Fruit fly (Drosophila melanogaster): ENCODE data around the gene CG7888.
A peak's percentile ranks its signal among the peaks of the same experiment; 100 is the strongest.

CG7888 gene

dm6 chr3L:11053843-11054242, at the start of gene CG7888 (continued):
- no peak for TF ChIP-seq PHDP (tag; optimal IDR thresholded peaks at IDR 0.05)
- TF ChIP-seq lab (GFP tag; optimal IDR thresholded peaks at IDR 0.05), result no peak
- TF ChIP-seq so (GFP tag; IDR thresholded peaks at IDR 0.05), result no peak
- no peak for TF ChIP-seq bigmax (GFP tag; optimal IDR thresholded peaks at IDR 0.05)
- no peak for TF ChIP-seq E2f2 (GFP tag; IDR thresholded peaks at IDR 0.05)
- TF ChIP-seq fd3F (GFP tag; optimal IDR thresholded peaks at IDR 0.05), result no peak
- no peak for TF ChIP-seq dmrt11E (tag; optimal IDR thresholded peaks at IDR 0.05)
- TF ChIP-seq CG12769 (tag; optimal IDR thresholded peaks at IDR 0.05), result peak; percentile 3
- TF ChIP-seq pb (GFP tag; optimal IDR thresholded peaks at IDR 0.05), result no peak
- TF ChIP-seq Awh (GFP tag; IDR thresholded peaks at IDR 0.05), result no peak
- TF ChIP-seq dimm (GFP tag; IDR thresholded peaks at IDR 0.05), result no peak
- TF ChIP-seq CG11456 (GFP tag; IDR thresholded peaks at IDR 0.05), result 0 out of 3 replicates have a peak, but pooled peaks have one; percentile 31
- no peak for TF ChIP-seq nmo (GFP tag; optimal IDR thresholded peaks at IDR 0.05)
- TF ChIP-seq danr (GFP tag; IDR thresholded peaks at IDR 0.05), result no peak
- no peak for TF ChIP-seq CG6175 (GFP tag; IDR thresholded peaks at IDR 0.05)
- no peak for TF ChIP-seq B-H1 (GFP tag; IDR thresholded peaks at IDR 0.05)
- no peak for TF ChIP-seq mirr (GFP tag; optimal IDR thresholded peaks at IDR 0.05)
- no peak for TF ChIP-seq Rfx (GFP tag; IDR thresholded peaks at IDR 0.05)
- TF ChIP-seq fd64A (GFP tag; optimal IDR thresholded peaks at IDR 0.05), result no peak
- TF ChIP-seq CG18599 (GFP tag; optimal IDR thresholded peaks at IDR 0.05), result no peak
- no peak for TF ChIP-seq CG12155 (GFP tag; optimal IDR thresholded peaks at IDR 0.05)
- no peak for TF ChIP-seq Nf-YA (GFP tag; IDR thresholded peaks at IDR 0.05)
- TF ChIP-seq GATAe (GFP tag; conservative IDR thresholded peaks at IDR 0.05), result no peak
- no peak for TF ChIP-seq mld (GFP tag; IDR thresholded peaks at IDR 0.05; ENCODE audit: partially characterized antibody)
- no peak for TF ChIP-seq wdn (GFP tag; IDR thresholded peaks at IDR 0.05)
- no peak for TF ChIP-seq lilli (GFP tag; optimal IDR thresholded peaks at IDR 0.05)
- no peak for TF ChIP-seq mam (GFP tag; optimal IDR thresholded peaks at IDR 0.05)
- no peak for TF ChIP-seq Hsf (GFP tag; optimal IDR thresholded peaks at IDR 0.05)
- no peak for TF ChIP-seq amos (GFP tag; IDR thresholded peaks at IDR 0.05; ENCODE audit: partially characterized antibody)
- TF ChIP-seq CG2202 (tag; optimal IDR thresholded peaks at IDR 0.05), result no peak

dm6 chr3L:11004739-11005476, 48.9 kb upstream of the CG7888 start:
- TF ChIP-seq C15 (GFP tag; IDR thresholded peaks at IDR 0.05) (no peak), odd (GFP tag; optimal IDR thresholded peaks at IDR 0.05) (no peak), CG17359 (tag; optimal IDR thresholded peaks at IDR 0.05) (peak; percentile 0), CG2875 (GFP tag; optimal IDR thresholded peaks at IDR 0.05) (no peak), Mad (GFP tag; optimal IDR thresholded peaks at IDR 0.05) (no peak), br (optimal IDR thresholded peaks at IDR 0.05) (no peak), CG34376 (GFP tag; optimal IDR thresholded peaks at IDR 0.05) (peak; percentile 42), CG15479 (GFP tag; optimal IDR thresholded peaks at IDR 0.05) (no peak), CG14014 (GFP tag; IDR thresholded peaks at IDR 0.05) (no peak), GATAe (GFP tag; conservative IDR thresholded peaks at IDR 0.05) (peak; percentile 26; the same call in 1 of the 2 replicates), CHES-1-like (GFP tag; optimal IDR thresholded peaks at IDR 0.05) (no peak), CG11696 (GFP tag; IDR thresholded peaks at IDR 0.05) (no peak; the same call in 1 of the 2 replicates), stc (GFP tag; IDR thresholded peaks at IDR 0.05) (no peak), Dfd (GFP tag; optimal IDR thresholded peaks at IDR 0.05) (no peak), cwo (GFP tag; optimal IDR thresholded peaks at IDR 0.05) (peak; percentile 80), yki (optimal IDR thresholded peaks at IDR 0.05) (no peak), sens (GFP tag) (no peak), YL-1 (GFP tag; optimal IDR thresholded peaks at IDR 0.05) (no peak), CG3847 (GFP tag; IDR thresholded peaks at IDR 0.05) (no peak), CG17568 (GFP tag; optimal IDR thresholded peaks at IDR 0.05) (no peak), Asciz (GFP tag; optimal IDR thresholded peaks at IDR 0.05) (no peak), Eip74EF (GFP tag; optimal IDR thresholded peaks at IDR 0.05) (no peak), CG18599 (GFP tag; optimal IDR thresholded peaks at IDR 0.05) (peak; percentile 22), Dll (GFP tag; IDR thresholded peaks at IDR 0.05; ENCODE audit: partially characterized antibody) (no peak)

Measured in whole organism, embryonic.